Fruit fly (Drosophila melanogaster) whole organism, wandering third instar larva: ENCODE measurements around the gene CG31091.

ENCODE experiments used
- Abd-B ChIP-seq: fragments of >200 bp; optimal IDR thresholded peaks from 2 replicates; lab custom pipeline; 2017; ENCODE audit warnings: missing biosample characterization, missing genetic modification characterization
- CG32264 ChIP-seq: fragments of 200-800 bp; sonication (Bioruptor generic); optimal IDR thresholded peaks from 2 replicates; lab custom pipeline; 2016; ENCODE audit warnings: missing biosample characterization, missing genetic modification characterization
- Myc ChIP-seq: fragments of >200 bp; optimal IDR thresholded peaks from 2 replicates; lab custom pipeline; 2017
- Rel ChIP-seq, 2 experiments: fragments of 200-800 bp; sonication (Bioruptor generic) in 1 of 2; optimal IDR thresholded peaks; 2 replicates in 1 of 2; 3 replicates in 1 of 2; lab custom pipeline; 2016 to 2019; ENCODE audit warnings: mild to moderate bottlenecking in 2 of 2, missing biosample characterization in 2 of 2, missing genetic modification characterization in 2 of 2, moderate library complexity in 1 of 2
- dmrt93B ChIP-seq: fragments of 200-800 bp; sonication (Bioruptor generic); optimal IDR thresholded peaks from 2 replicates; lab custom pipeline; 2018; ENCODE audit warnings: missing biosample characterization, mild to moderate bottlenecking, missing genetic modification characterization
- ey ChIP-seq: fragments of 200-800 bp; sonication (Bioruptor generic); optimal IDR thresholded peaks from 2 replicates; lab custom pipeline; 2016; ENCODE audit warnings: missing biosample characterization, missing genetic modification characterization
- h ChIP-seq: fragments of 200-800 bp; sonication (Bioruptor generic); optimal IDR thresholded peaks from 3 replicates; lab custom pipeline; 2016; ENCODE audit warnings: missing biosample characterization, mild to moderate bottlenecking, missing genetic modification characterization
- pan ChIP-seq: fragments of >200 bp; optimal IDR thresholded peaks from 2 replicates; lab custom pipeline; 2017
- psq ChIP-seq: fragments of 200-800 bp; sonication (Bioruptor generic); optimal IDR thresholded peaks from 3 replicates; lab custom pipeline; 2017; ENCODE audit warnings: missing biosample characterization, mild to moderate bottlenecking, missing genetic modification characterization, moderate library complexity
- rgr ChIP-seq: fragments of 200-800 bp; sonication (Bioruptor generic); optimal IDR thresholded peaks from 3 replicates; lab custom pipeline; 2016; ENCODE audit warnings: missing biosample characterization, mild to moderate bottlenecking, missing genetic modification characterization
- sage ChIP-seq: fragments of 200-800 bp; sonication (Bioruptor generic); optimal IDR thresholded peaks from 2 replicates; lab custom pipeline; 2016; ENCODE audit warnings: missing biosample characterization, mild to moderate bottlenecking, missing genetic modification characterization

- TF ChIP-seq rgr (GFP tag; lab: Kevin White, UChicago) (no peak), dmrt93B (GFP tag; lab: Kevin White, UChicago) (no peak), h (no peak), sage (GFP tag; lab: Kevin White, UChicago) (no peak), psq (no peak), Myc (no peak), Abd-B (GFP tag; lab: Kevin White, UChicago) (no peak), ey (GFP tag; lab: Kevin White, UChicago) (no peak), Rel (GFP tag; optimal IDR thresholded peaks at IDR 0.05; lab: Kevin White, UChicago) (no peak), Rel (tag; optimal IDR thresholded peaks at IDR 0.05; lab: Kevin White, UChicago) (no peak), pan (lab: Kevin White, UChicago) (no peak), CG32264 (no peak)
Observed at dm6 chr3R:25922534-25922933, 22.8 kb downstream of the CG31091 start, which contains the start of gene CG14546.
